Worm (Caenorhabditis elegans): ENCODE data around the gene mdf-2.

The mdf-2 gene

DNA sequence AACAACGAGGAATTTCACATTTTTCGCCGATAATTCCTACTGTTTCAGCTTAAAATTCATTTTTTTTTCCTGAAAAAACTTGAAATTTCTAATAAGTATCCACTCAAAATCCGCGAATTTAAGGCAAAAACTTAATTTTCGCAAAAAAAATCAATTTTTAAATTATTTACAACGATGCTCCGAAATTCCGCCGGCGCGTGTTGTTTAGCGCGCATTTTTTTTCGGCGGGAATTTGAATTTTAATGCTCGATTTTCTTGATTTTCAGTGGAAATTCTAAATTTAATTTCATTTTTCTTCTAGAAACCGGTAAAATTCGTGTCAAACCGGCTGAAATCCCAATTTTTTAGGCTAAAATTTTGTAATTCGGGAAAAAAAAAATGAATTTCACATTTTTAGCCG is 27.2 kb upstream of the mdf-2 start:
- TF ChIP-seq Y48G9A.11 (GFP tag; IDR thresholded peaks at IDR 0.05), result peak; percentile 98

DNA sequence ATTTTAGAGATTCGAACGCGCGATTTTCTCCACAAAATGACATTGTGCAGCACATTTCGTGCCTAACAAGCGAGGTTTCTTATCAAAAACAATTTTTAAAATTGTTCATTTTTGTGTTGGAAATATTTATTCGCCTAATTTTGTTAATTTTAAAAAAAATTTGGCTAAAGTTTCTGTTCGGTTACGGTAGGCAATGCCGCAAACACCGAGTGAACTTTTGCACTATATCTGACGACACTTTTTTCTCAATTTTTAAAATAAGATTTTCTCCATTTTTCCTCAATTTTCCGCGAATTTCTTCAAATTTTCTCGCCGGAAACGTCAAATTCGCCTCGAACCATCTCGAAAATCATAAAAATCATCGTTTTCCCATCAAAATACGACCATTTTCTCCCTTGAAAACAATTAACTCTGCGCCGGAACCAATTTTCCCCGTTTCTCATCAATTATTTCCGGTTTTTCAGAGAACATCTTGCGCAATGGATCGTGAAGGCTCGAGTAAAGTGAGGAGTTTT is 25.7 kb upstream of the mdf-2 start, which contains the start of gene Y69A2AR.1:
Gene Y69A2AR.1 (plus strand): TSS at position 465 of the 515 bp plus-strand sequence.
- no peak for TF ChIP-seq lin-1 (GFP tag; IDR thresholded peaks at IDR 0.05)
- TF ChIP-seq mes-2 (tag; optimal IDR thresholded peaks at IDR 0.05; ENCODE audit: poor library complexity, severe bottlenecking), result peak; percentile 47
- peak in 1 of 2 experiments; percentile 96 for TF ChIP-seq lsy-2 (tag; optimal IDR thresholded peaks at IDR 0.05)
- TF ChIP-seq lin-39 (tag; optimal IDR thresholded peaks at IDR 0.05), result no peak
- TF ChIP-seq dpl-1 (GFP tag; optimal IDR thresholded peaks at IDR 0.05), result peak; percentile 19
- TF ChIP-seq nhr-76 (tag; optimal IDR thresholded peaks at IDR 0.05), result no peak
- TF ChIP-seq lin-38 (GFP tag; IDR thresholded peaks at IDR 0.05), result 0 out of 2 replicates have a peak, but pooled peaks have one; percentile 3
- TF ChIP-seq fkh-10 (GFP tag; optimal IDR thresholded peaks at IDR 0.05), result no peak

DNA sequence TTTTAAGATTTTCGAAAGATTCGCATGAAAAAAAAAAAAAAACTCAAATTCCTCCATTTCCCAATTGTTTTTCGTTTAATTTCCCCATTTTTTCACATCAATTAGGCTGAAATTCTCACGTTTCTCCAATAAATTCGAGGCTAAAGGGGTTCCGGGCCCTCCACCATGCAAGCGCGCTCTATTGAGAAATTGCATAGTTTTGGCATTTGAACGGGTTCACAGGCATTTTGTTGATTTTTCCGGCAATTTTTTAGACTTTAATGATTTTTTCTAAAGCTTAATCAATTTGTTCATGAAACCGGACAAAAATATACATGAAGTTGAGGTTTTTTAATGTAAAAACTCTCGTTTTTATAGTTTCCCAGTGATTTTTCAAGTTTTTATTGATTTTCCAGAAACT is 25.2 kb upstream of the mdf-2 start:
- no peak for TF ChIP-seq mxl-3 (GFP tag; optimal IDR thresholded peaks at IDR 0.05)
- TF ChIP-seq arid-1 (GFP tag; conservative IDR thresholded peaks at IDR 0.05), result no peak
- TF ChIP-seq mes-2 (tag; optimal IDR thresholded peaks at IDR 0.05; ENCODE audit: poor library complexity, severe bottlenecking), result peak; percentile 34
- no peak for TF ChIP-seq mdt-29 (GFP tag; IDR thresholded peaks at IDR 0.05)
- no peak for TF ChIP-seq nhr-102 (tag; optimal IDR thresholded peaks at IDR 0.05)
- peak; percentile 88 for TF ChIP-seq lin-38 (GFP tag; IDR thresholded peaks at IDR 0.05)
- peak in 1 of 2 experiments; percentile 28 for TF ChIP-seq lsy-2 (tag; optimal IDR thresholded peaks at IDR 0.05)
- no peak for TF ChIP-seq nhr-11 (tag; optimal IDR thresholded peaks at IDR 0.05)
- TF ChIP-seq mep-1 (tag; optimal IDR thresholded peaks at IDR 0.05), result no peak
- TF ChIP-seq duxl-1 (tag; optimal IDR thresholded peaks at IDR 0.05; ENCODE audit: poor library complexity), result no peak
- TF ChIP-seq ztf-11 (tag; optimal IDR thresholded peaks at IDR 0.05), result no peak
- TF ChIP-seq tag-97 (GFP tag; IDR thresholded peaks at IDR 0.05), result no peak

DNA sequence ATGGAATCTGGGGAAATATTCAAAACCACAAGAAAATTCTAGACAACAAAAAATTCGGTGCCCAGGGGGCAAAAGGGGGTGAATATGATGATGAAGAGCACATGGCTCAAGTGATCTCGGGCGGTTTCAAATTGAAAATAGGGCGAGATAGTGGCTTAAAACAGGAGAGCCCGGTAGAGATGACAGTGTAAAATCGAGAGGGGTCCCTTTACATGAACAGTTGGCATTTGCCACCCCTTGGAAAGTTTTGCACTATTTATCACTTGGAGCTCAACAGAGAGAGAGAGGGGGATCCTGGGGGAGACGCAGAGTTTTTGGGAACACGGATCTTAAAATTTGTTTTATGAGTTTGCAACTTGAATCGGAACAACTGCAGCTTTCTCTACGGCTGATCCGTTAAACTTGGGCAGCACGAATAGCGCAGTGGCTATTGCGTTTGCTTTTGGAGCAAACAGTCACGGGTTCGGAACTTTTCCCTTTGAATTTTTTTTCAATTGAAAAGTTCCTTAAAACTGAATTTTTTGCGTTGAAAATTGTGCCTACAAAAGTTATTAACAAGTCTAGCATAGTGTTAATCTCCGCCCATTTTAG is 24.6 kb upstream of the mdf-2 start:
- TF ChIP-seq lin-38 (GFP tag; IDR thresholded peaks at IDR 0.05) (peak; percentile 74), mxl-2 (GFP tag; conservative IDR thresholded peaks at IDR 0.05) (no peak), nhr-11 (tag; optimal IDR thresholded peaks at IDR 0.05) (peak; percentile 2), lir-3 (tag; optimal IDR thresholded peaks at IDR 0.05) (peak; percentile 13), dmd-8 (GFP tag; IDR thresholded peaks at IDR 0.05) (peak; percentile 92), daf-16 (GFP tag; optimal IDR thresholded peaks at IDR 0.05) (peak; percentile 63 to 67), daf-16 (tag; optimal IDR thresholded peaks at IDR 0.05) (no peak), Y48G9A.11 (GFP tag; IDR thresholded peaks at IDR 0.05) (peak; percentile 72), rbr-2 (tag; optimal IDR thresholded peaks at IDR 0.05) (no peak), dmd-6 (GFP tag; IDR thresholded peaks at IDR 0.05) (0 out of 2 replicates have a peak, but pooled peaks have one; percentile 8), pha-4 (GFP tag; IDR thresholded peaks at IDR 0.05) (peak; percentile 68; the same call in 1 of the 2 replicates), pha-4 (tag; optimal IDR thresholded peaks at IDR 0.05) (no peak), egl-43 (GFP tag; IDR thresholded peaks at IDR 0.05) (peak; percentile 82), F10B5.3 (tag; optimal IDR thresholded peaks at IDR 0.05) (no peak), F44E2.7 (GFP tag; IDR thresholded peaks at IDR 0.05) (0 out of 2 replicates have a peak, but pooled peaks have one; percentile 77), unc-62 (GFP tag; optimal IDR thresholded peaks at IDR 0.05 in 1 of 2) (peak in 1 of 2 experiments; percentile 91), unc-62 (tag; optimal IDR thresholded peaks at IDR 0.05) (no peak), mxl-3 (GFP tag; optimal IDR thresholded peaks at IDR 0.05) (peak; percentile 40), ceh-28 (tag; optimal IDR thresholded peaks at IDR 0.05) (no peak), hmg-1.1 (GFP tag; IDR thresholded peaks at IDR 0.05) (0 out of 2 replicates have a peak, but pooled peaks have one; percentile 11), tra-1 (GFP tag; IDR thresholded peaks at IDR 0.05) (peak; percentile 58; the same call in 1 of the 2 replicates), nhr-102 (tag; optimal IDR thresholded peaks at IDR 0.05) (no peak), gei-8 (GFP tag; optimal IDR thresholded peaks at IDR 0.05) (peak; percentile 52), Y105C5A.15 (GFP tag; IDR thresholded peaks at IDR 0.05) (0 out of 2 replicates have a peak, but pooled peaks have one; percentile 22), snpc-4 (tag; optimal IDR thresholded peaks at IDR 0.05) (no peak), arid-1 (GFP tag; conservative IDR thresholded peaks at IDR 0.05) (peak; percentile 78; the same call in 1 of the 2 replicates), lin-29 (GFP tag; IDR thresholded peaks at IDR 0.05) (peak; percentile 59; the same call in 1 of the 2 replicates), spr-3 (GFP tag; optimal IDR thresholded peaks at IDR 0.05) (peak; percentile 29), jun-1 (tag; optimal IDR thresholded peaks at IDR 0.05) (no peak), zfp-2 (tag; optimal IDR thresholded peaks at IDR 0.05) (no peak), F26F4.8 (GFP tag; conservative IDR thresholded peaks at IDR 0.05) (peak; percentile 74; the same call in 1 of the 2 replicates)
